Worm (Caenorhabditis elegans) whole organism, mixed stage, embryonic: ENCODE measurements around the gene T22F7.1.

ENCODE experiments used
- blmp-1 ChIP-seq: fragments of 150-350 bp; optimal IDR thresholded peaks from 2 replicates; lab custom pipeline; 2014; ENCODE audit warnings: missing biosample characterization, missing genetic modification characterization
- drap-1 ChIP-seq: fragments of 200-800 bp; sonication (Bioruptor generic); optimal IDR thresholded peaks from 3 replicates; lab custom pipeline; 2018; ENCODE audit warnings: mild to moderate bottlenecking, missing genetic modification characterization, missing compliant biosample characterization
- hlh-1 ChIP-seq: fragments of 150-350 bp; optimal IDR thresholded peaks from 2 replicates; lab custom pipeline; 2014; ENCODE audit warnings: missing biosample characterization, missing genetic modification reagents, missing genetic modification characterization
- nhr-237 ChIP-seq: fragments of 150-350 bp; optimal IDR thresholded peaks from 2 replicates; lab custom pipeline; 2014; ENCODE audit warnings: missing biosample characterization, missing genetic modification characterization
- snpc-4 ChIP-seq: fragments of 150-350 bp; optimal IDR thresholded peaks from 2 replicates; lab custom pipeline; 2014; ENCODE audit warnings: missing biosample characterization, missing genetic modification characterization
- unc-120 ChIP-seq: sonication (generic microtip); optimal IDR thresholded peaks from 2 replicates; lab custom pipeline; 2017; ENCODE audit warnings: missing genetic modification characterization, missing compliant biosample characterization; ENCODE audit not compliant: poor library complexity, severe bottlenecking

DNA sequence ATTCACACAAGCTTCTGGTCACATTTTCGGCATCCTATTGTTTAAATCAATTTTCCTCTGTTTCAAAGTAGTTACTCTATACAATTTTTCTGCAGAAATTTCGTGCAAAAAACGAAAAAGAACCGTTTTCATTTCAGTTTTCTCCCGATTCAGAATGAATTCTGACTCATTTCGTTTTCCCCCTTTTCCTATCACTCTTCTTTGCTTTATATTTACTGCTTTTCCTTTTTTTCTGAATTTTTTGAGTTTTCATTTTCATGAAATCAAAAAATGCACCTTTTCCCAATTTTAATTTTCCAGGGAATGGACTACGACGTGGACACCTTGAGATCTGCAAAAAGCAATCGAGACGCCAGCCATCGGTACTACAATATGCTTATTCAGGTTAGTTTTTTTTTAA is 13.8 kb downstream of the T22F7.1 start, which contains the start of gene B0353.1:
- no peak for TF ChIP-seq unc-120 (tag; lab: Kevin White, UChicago)
- TF ChIP-seq nhr-237: no peak
- no peak for TF ChIP-seq drap-1 (GFP tag; lab: Kevin White, UChicago)
- no peak for TF ChIP-seq snpc-4
- TF ChIP-seq hlh-1 (tag; lab: Kevin White, UChicago): no peak
- TF ChIP-seq blmp-1 (tag; lab: Kevin White, UChicago): no peak
